Worm (Caenorhabditis elegans): ENCODE data around the gene twk-17.

- TF ChIP-seq ceh-13 (GFP tag; optimal IDR thresholded peaks at IDR 0.05), result no peak
- TF ChIP-seq scrt-1 (GFP tag; IDR thresholded peaks at IDR 0.05), result no peak
- no peak for TF ChIP-seq hmbx-1 (tag; optimal IDR thresholded peaks at IDR 0.05)
- no peak for TF ChIP-seq F13C5.2 (tag; optimal IDR thresholded peaks at IDR 0.05)
- TF ChIP-seq hmg-4 (GFP tag; optimal IDR thresholded peaks at IDR 0.05), result no peak
- no peak for TF ChIP-seq tra-4 (tag; optimal IDR thresholded peaks at IDR 0.05)
- TF ChIP-seq hnd-1 (tag; optimal IDR thresholded peaks at IDR 0.05), result no peak
- TF ChIP-seq ama-1 (optimal IDR thresholded peaks at IDR 0.05), result no peak
- TF ChIP-seq ets-7 (tag; optimal IDR thresholded peaks at IDR 0.05), result no peak
- TF ChIP-seq pes-1 (GFP tag; IDR thresholded peaks at IDR 0.05), result no peak
These were observed at the start of gene twk-17 for ce11 chrX:7607982-7608381.
